Fruit fly (Drosophila melanogaster) whole organism, embryonic: ENCODE measurements around the gene CG6277.

Experiments
- Aef1 ChIP-seq: fragments of 200-800 bp; sonication (Bioruptor generic); IDR thresholded peaks from 3 replicates; pipeline ENCODE4 v1.3.6; 2022; ENCODE audit warnings: missing biosample characterization, missing genetic modification characterization
- Atf3 ChIP-seq: fragments of 200-800 bp; sonication (Bioruptor generic); optimal IDR thresholded peaks from 3 replicates; lab custom pipeline; 2016; ENCODE audit warnings: missing biosample characterization, missing genetic modification characterization
- Atf6 ChIP-seq: fragments of 200-800 bp; sonication (Bioruptor generic); IDR thresholded peaks from 2 replicates; pipeline ENCODE4 v1.3.6; 2022; ENCODE audit warnings: missing biosample characterization, missing genetic modification characterization
- BEAF-32 ChIP-seq: fragments of 200-800 bp; sonication (Bioruptor generic); optimal IDR thresholded peaks from 3 replicates; lab custom pipeline; 2017; ENCODE audit warnings: missing biosample characterization, missing genetic modification characterization, mild to moderate bottlenecking, moderate library complexity, missing genetic modification reagents
- Bdp1 ChIP-seq: fragments of 200-800 bp; sonication (Bioruptor generic); optimal IDR thresholded peaks from 3 replicates; lab custom pipeline; 2016; ENCODE audit warnings: missing biosample characterization, missing genetic modification characterization
- CG11085 ChIP-seq: fragments of 200-800 bp; sonication (Bioruptor generic); IDR thresholded peaks from 2 replicates; pipeline ENCODE4 v1.3.6; 2022; ENCODE audit warnings: missing biosample characterization, missing genetic modification characterization
- CG11504 ChIP-seq: fragments of 200-800 bp; sonication (Bioruptor generic); optimal IDR thresholded peaks from 3 replicates; lab custom pipeline; 2019; ENCODE audit warnings: missing biosample characterization, mild to moderate bottlenecking, missing genetic modification characterization, moderate library complexity
- CG12744 ChIP-seq: fragments of 200-800 bp; sonication (Bioruptor generic); optimal IDR thresholded peaks from 2 replicates; lab custom pipeline; 2016; ENCODE audit warnings: missing biosample characterization, missing genetic modification characterization
- CG14710 ChIP-seq: fragments of 200-800 bp; sonication (Bioruptor generic); optimal IDR thresholded peaks from 3 replicates; lab custom pipeline; 2019; ENCODE audit warnings: missing biosample characterization, mild to moderate bottlenecking, missing genetic modification characterization, moderate library complexity
- CG17385 ChIP-seq: fragments of 200-800 bp; sonication (Bioruptor generic); optimal IDR thresholded peaks from 3 replicates; lab custom pipeline; 2018; ENCODE audit warnings: missing biosample characterization, mild to moderate bottlenecking, missing genetic modification characterization
- CG1832 ChIP-seq: fragments of 200-800 bp; sonication (Bioruptor generic); optimal IDR thresholded peaks from 2 replicates; lab custom pipeline; 2017; ENCODE audit warnings: missing biosample characterization, mild to moderate bottlenecking, missing genetic modification characterization, inconsistent platforms
- CG2129 ChIP-seq: fragments of 200-800 bp; sonication (Bioruptor generic); IDR thresholded peaks from 2 replicates; pipeline ENCODE4 v1.3.6; 2022; ENCODE audit warnings: missing biosample characterization, missing genetic modification characterization; ENCODE audit not compliant: partially characterized antibody
- CG2875 ChIP-seq: fragments of 200-800 bp; sonication (Bioruptor generic); optimal IDR thresholded peaks from 2 replicates; lab custom pipeline; 2017; ENCODE audit warnings: missing biosample characterization, mild to moderate bottlenecking, missing genetic modification characterization, missing genetic modification reagents
- CG30020 ChIP-seq: fragments of 200-800 bp; optimal IDR thresholded peaks from 2 replicates; lab custom pipeline; 2019; ENCODE audit warnings: missing biosample characterization, mild to moderate bottlenecking, missing genetic modification characterization, moderate library complexity
- CG3163 ChIP-seq: fragments of 200-800 bp; sonication (Bioruptor generic); optimal IDR thresholded peaks from 3 replicates; lab custom pipeline; 2016; ENCODE audit warnings: missing biosample characterization, missing genetic modification characterization
- CG33213 ChIP-seq: fragments of 200-800 bp; sonication (Bioruptor generic); optimal IDR thresholded peaks from 3 replicates; lab custom pipeline; 2016; ENCODE audit warnings: missing biosample characterization, missing genetic modification characterization
- CG3995 ChIP-seq: fragments of 200-800 bp; sonication (Bioruptor generic); optimal IDR thresholded peaks from 3 replicates; lab custom pipeline; 2016; ENCODE audit warnings: missing biosample characterization, missing genetic modification characterization
- CG7372 ChIP-seq: fragments of 200-800 bp; sonication (Bioruptor generic); IDR thresholded peaks from 2 replicates; pipeline ENCODE4 v1.3.6; 2022; ENCODE audit warnings: missing biosample characterization, missing genetic modification characterization
- D19A ChIP-seq: fragments of 200-800 bp; optimal IDR thresholded peaks from 3 replicates; lab custom pipeline; 2019; ENCODE audit warnings: missing biosample characterization, mild to moderate bottlenecking, missing genetic modification characterization, moderate library complexity
- H15 ChIP-seq: fragments of 200-800 bp; sonication (Bioruptor generic); IDR thresholded peaks from 3 replicates; pipeline ENCODE4 v1.3.6; 2022; ENCODE audit warnings: missing biosample characterization, missing genetic modification characterization
- HmgZ ChIP-seq: fragments of 200-800 bp; sonication (Bioruptor generic); optimal IDR thresholded peaks from 2 replicates; lab custom pipeline; 2018; ENCODE audit warnings: missing biosample characterization, mild to moderate bottlenecking, missing genetic modification characterization
- Mrtf ChIP-seq: fragments of 200-800 bp; sonication (Bioruptor generic); IDR thresholded peaks from 3 replicates; pipeline ENCODE4 v1.3.6; 2022; ENCODE audit warnings: missing biosample characterization, missing genetic modification characterization
- Oaz ChIP-seq: fragments of 200-800 bp; sonication (Bioruptor generic); IDR thresholded peaks from 2 replicates; pipeline ENCODE4 v1.3.6; 2022; ENCODE audit warnings: missing biosample characterization, missing genetic modification characterization
- Side ChIP-seq: fragments of 200-800 bp; sonication (Bioruptor generic); optimal IDR thresholded peaks from 2 replicates; lab custom pipeline; 2016; ENCODE audit warnings: missing biosample characterization, missing genetic modification characterization
- Six4 ChIP-seq: fragments of 200-800 bp; sonication (Bioruptor generic); optimal IDR thresholded peaks from 2 replicates; lab custom pipeline; 2016; ENCODE audit warnings: missing biosample characterization, missing genetic modification characterization
- Sry-β ChIP-seq: fragments of 200-800 bp; sonication (Bioruptor generic); optimal IDR thresholded peaks from 2 replicates; lab custom pipeline; 2018; ENCODE audit warnings: missing biosample characterization, mild to moderate bottlenecking, missing genetic modification characterization, moderate library complexity
- Stat92E ChIP-seq, 3 experiments: fragments of >200 bp in 2 of 3; fragments of 200-800 bp in 1 of 3; sonication (Bioruptor generic) in 1 of 3; optimal IDR thresholded peaks; 2 replicates each; lab custom pipeline; 2017 to 2019; ENCODE audit warnings: missing biosample characterization in 3 of 3, missing genetic modification characterization in 3 of 3, mild to moderate bottlenecking in 1 of 3, moderate library complexity in 1 of 3
- Usf ChIP-seq: fragments of 200-800 bp; sonication (Bioruptor generic); optimal IDR thresholded peaks from 2 replicates; lab custom pipeline; 2017; ENCODE audit warnings: missing genotype, missing biosample characterization, missing genetic modification characterization
- ase ChIP-seq: fragments of 200-800 bp; sonication (Bioruptor generic); IDR thresholded peaks from 3 replicates; pipeline ENCODE4 v1.3.6; 2022; ENCODE audit warnings: missing biosample characterization, missing genetic modification characterization
- ash1 ChIP-seq: fragments of 200-800 bp; sonication (Bioruptor generic); optimal IDR thresholded peaks from 2 replicates; lab custom pipeline; 2018; ENCODE audit warnings: missing biosample characterization, mild to moderate bottlenecking, missing genetic modification characterization
- az2 ChIP-seq: fragments of 200-800 bp; sonication (Bioruptor generic); optimal IDR thresholded peaks from 3 replicates; lab custom pipeline; 2016; ENCODE audit warnings: missing biosample characterization, missing genetic modification characterization
- dpn ChIP-seq, 2 experiments: fragments of 200-800 bp; sonication (Bioruptor generic); optimal IDR thresholded peaks; 3 replicates each; lab custom pipeline; 2016; ENCODE audit warnings: missing biosample characterization in 2 of 2, missing genetic modification characterization in 2 of 2
- ems ChIP-seq: fragments of 200-800 bp; sonication (Bioruptor generic); optimal IDR thresholded peaks from 3 replicates; lab custom pipeline; 2016; ENCODE audit warnings: missing biosample characterization, missing genetic modification characterization
- ewg ChIP-seq: fragments of 200-800 bp; sonication (Bioruptor generic); optimal IDR thresholded peaks from 3 replicates; lab custom pipeline; 2017; ENCODE audit warnings: mild to moderate bottlenecking, missing biosample characterization, missing genetic modification reagents, missing genetic modification characterization
- grau ChIP-seq: fragments of 200-800 bp; optimal IDR thresholded peaks from 3 replicates; lab custom pipeline; 2019; ENCODE audit warnings: missing biosample characterization, mild to moderate bottlenecking, missing genetic modification characterization, moderate library complexity
- h ChIP-seq: fragments of >200 bp; optimal IDR thresholded peaks from 2 replicates; lab custom pipeline; 2017
- inv ChIP-seq: fragments of 200-800 bp; sonication (Bioruptor generic); IDR thresholded peaks from 2 replicates; pipeline ENCODE4 v1.3.6; 2022; ENCODE audit warnings: missing biosample characterization, missing genetic modification characterization; ENCODE audit not compliant: partially characterized antibody
- klu ChIP-seq: fragments of 200-800 bp; sonication (Bioruptor generic); IDR thresholded peaks from 2 replicates; pipeline ENCODE4 v1.3.6; 2022; ENCODE audit warnings: missing biosample characterization, missing genetic modification characterization
- lab ChIP-seq: fragments of 200-800 bp; sonication (Bioruptor generic); optimal IDR thresholded peaks from 3 replicates; lab custom pipeline; 2017; ENCODE audit warnings: missing biosample characterization, missing genetic modification characterization, mild to moderate bottlenecking, moderate library complexity, missing genetic modification reagents
- lmd ChIP-seq: fragments of 200-800 bp; sonication (Bioruptor generic); IDR thresholded peaks from 2 replicates; pipeline ENCODE4 v1.3.6; 2022; ENCODE audit warnings: missing biosample characterization, missing genetic modification characterization
- oc ChIP-seq: fragments of 200-800 bp; sonication (Bioruptor generic); optimal IDR thresholded peaks from 2 replicates; lab custom pipeline; 2018; ENCODE audit warnings: missing biosample characterization, mild to moderate bottlenecking, missing genetic modification characterization, moderate library complexity
- org-1 ChIP-seq: fragments of 200-800 bp; sonication (Bioruptor generic); optimal IDR thresholded peaks from 2 replicates; lab custom pipeline; 2017; ENCODE audit warnings: missing biosample characterization, missing genetic modification characterization
- peb ChIP-seq: fragments of 200-800 bp; sonication (Bioruptor generic); IDR thresholded peaks from 2 replicates; pipeline ENCODE4 v1.3.6; 2022; ENCODE audit warnings: missing biosample characterization, missing genetic modification characterization
- pzg ChIP-seq: fragments of 200-800 bp; sonication (Bioruptor generic); optimal IDR thresholded peaks from 3 replicates; lab custom pipeline; 2018; ENCODE audit warnings: missing biosample characterization, mild to moderate bottlenecking, missing genetic modification characterization, moderate library complexity
- salm ChIP-seq: fragments of 200-800 bp; sonication (Bioruptor generic); optimal IDR thresholded peaks from 2 replicates; lab custom pipeline; 2018; ENCODE audit warnings: missing biosample characterization, mild to moderate bottlenecking, missing genetic modification characterization
- slp2 ChIP-seq: fragments of 200-800 bp; sonication (Bioruptor generic); optimal IDR thresholded peaks from 2 replicates; lab custom pipeline; 2016; ENCODE audit warnings: missing biosample characterization, missing genetic modification characterization
- so ChIP-seq: fragments of 200-800 bp; sonication (Bioruptor generic); IDR thresholded peaks from 3 replicates; pipeline ENCODE4 v1.3.6; 2022; ENCODE audit warnings: missing biosample characterization, missing genetic modification characterization
- sug ChIP-seq: fragments of 200-800 bp; optimal IDR thresholded peaks from 2 replicates; lab custom pipeline; 2019; ENCODE audit warnings: missing biosample characterization, mild to moderate bottlenecking, missing genetic modification characterization, moderate library complexity
- vvl ChIP-seq: fragments of 200-800 bp; sonication (Bioruptor generic); IDR thresholded peaks from 2 replicates; pipeline ENCODE4 v1.3.6; 2022; ENCODE audit warnings: missing biosample characterization, missing genetic modification characterization
- zf30C ChIP-seq: fragments of 200-800 bp; sonication (Bioruptor generic); optimal IDR thresholded peaks from 3 replicates; lab custom pipeline; 2018; ENCODE audit warnings: missing biosample characterization, mild to moderate bottlenecking, missing genetic modification characterization
- zfh2 ChIP-seq: fragments of 200-800 bp; sonication (Bioruptor generic); optimal IDR thresholded peaks from 2 replicates; lab custom pipeline; 2016; ENCODE audit warnings: missing biosample characterization, missing genetic modification characterization

CG6277 gene

DNA sequence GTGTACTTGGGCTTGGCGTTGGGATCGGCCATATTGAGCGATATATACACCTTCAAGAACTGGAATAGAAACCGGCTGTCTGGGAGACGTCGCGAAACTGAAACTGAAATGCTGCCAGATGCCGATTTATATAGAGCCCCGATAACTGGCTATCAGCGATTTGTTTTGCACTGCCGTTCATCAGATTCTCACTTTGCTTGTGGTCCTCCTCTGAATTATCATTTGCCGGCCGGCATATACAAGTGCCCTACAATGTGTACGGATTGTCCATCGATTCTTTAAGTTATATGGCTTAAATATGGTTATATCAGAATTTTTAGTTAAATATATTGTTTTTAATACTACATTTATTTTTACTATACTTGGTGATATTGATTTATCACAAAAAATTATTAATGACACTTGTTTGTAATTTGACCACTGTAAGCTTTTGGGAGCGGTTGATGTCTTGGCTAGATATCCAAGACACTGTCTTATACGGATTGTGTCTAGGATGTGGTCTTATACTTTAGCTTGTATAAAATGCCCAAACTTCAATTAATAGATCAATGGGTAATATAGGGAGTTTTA lies 34.5 kb downstream of the CG6277 start, which contains the start of gene CG31075 (continued):
- TF ChIP-seq vvl (GFP tag; lab: Robert Waterston, UW) (peak; percentile 62), Bdp1 (GFP tag; lab: Kevin White, UChicago) (no peak), sug (tag; lab: Kevin White, UChicago) (peak; percentile 64), lab (GFP tag; lab: Kevin White, UChicago) (peak; percentile 80), CG33213 (GFP tag; lab: Kevin White, UChicago) (no peak), grau (tag; lab: Kevin White, UChicago) (peak; percentile 56), Usf (GFP tag; lab: Kevin White, UChicago) (peak; percentile 3), ash1 (GFP tag; lab: Kevin White, UChicago) (no peak), lmd (GFP tag; lab: Robert Waterston, UW) (peak; percentile 26; the same call in 1 of the 2 replicates), ems (GFP tag; lab: Kevin White, UChicago) (no peak), Sry-β (GFP tag; lab: Kevin White, UChicago) (no peak), Atf3 (no peak), oc (tag; lab: Kevin White, UChicago) (no peak), Mrtf (GFP tag; lab: Robert Waterston, UW) (peak; percentile 65; the same call in 1 of the 3 replicates), CG2875 (no peak), Stat92E (GFP tag; optimal IDR thresholded peaks at IDR 0.05; lab: Kevin White, UChicago) (no peak), CG17385 (GFP tag; lab: Kevin White, UChicago) (no peak), Oaz (GFP tag; lab: Robert Waterston, UW) (peak; percentile 62), CG11085 (GFP tag; lab: Robert Waterston, UW) (0 out of 2 replicates have a peak, but pooled peaks have one; percentile 16), dpn (GFP tag; optimal IDR thresholded peaks at IDR 0.05; lab: Kevin White, UChicago) (peak in 1 of 2 experiments; percentile 30), CG11504 (tag; lab: Kevin White, UChicago) (peak; percentile 70), org-1 (GFP tag; lab: Kevin White, UChicago) (peak; percentile 20), BEAF-32 (GFP tag; lab: Kevin White, UChicago) (no peak), Aef1 (GFP tag; lab: Robert Waterston, UW) (peak; percentile 77), pzg (peak; percentile 5), h (lab: Kevin White, UChicago) (no peak), inv (GFP tag; lab: Robert Waterston, UW) (no peak), CG3995 (GFP tag; lab: Kevin White, UChicago) (no peak), Atf6 (GFP tag; lab: Robert Waterston, UW) (peak; percentile 77), Six4 (no peak), peb (no peak), salm (tag; lab: Kevin White, UChicago) (no peak), zfh2 (GFP tag; lab: Kevin White, UChicago) (peak; percentile 63), zf30C (GFP tag; lab: Kevin White, UChicago) (no peak), CG2129 (GFP tag; lab: Robert Waterston, UW) (no peak), so (no peak), klu (GFP tag; lab: Robert Waterston, UW) (peak; percentile 31; the same call in 1 of the 2 replicates), az2 (GFP tag; lab: Kevin White, UChicago) (no peak), HmgZ (tag; lab: Kevin White, UChicago) (peak; percentile 22), ewg (GFP tag; lab: Kevin White, UChicago) (no peak), H15 (GFP tag; lab: Robert Waterston, UW) (no peak), CG14710 (no peak), CG7372 (GFP tag; lab: Robert Waterston, UW) (0 out of 2 replicates have a peak, but pooled peaks have one; percentile 35), CG30020 (tag; lab: Kevin White, UChicago) (no peak), CG12744 (GFP tag; lab: Kevin White, UChicago) (no peak), Side (GFP tag; lab: Kevin White, UChicago) (no peak), CG3163 (GFP tag; lab: Kevin White, UChicago) (no peak), CG1832 (GFP tag; lab: Kevin White, UChicago) (no peak), slp2 (GFP tag; lab: Kevin White, UChicago) (no peak), ase (no peak), D19A (peak; percentile 44)
